Fruit fly (Drosophila melanogaster) Kc167 (cell line): ENCODE data around the gene out.

Experiments used
- Myc ChIP-seq: fragments of >200 bp; optimal IDR thresholded peaks from 2 replicates; lab custom pipeline; 2017; ENCODE audit warnings: missing external identifiers
- Sin3A ChIP-seq: fragments of >200 bp; optimal IDR thresholded peaks from 2 replicates; lab custom pipeline; 2018; ENCODE audit warnings: missing external identifiers
- h ChIP-seq: fragments of >200 bp; optimal IDR thresholded peaks from 3 replicates; lab custom pipeline; 2018; ENCODE audit warnings: missing external identifiers
- insv ChIP-seq: fragments of >200 bp; optimal IDR thresholded peaks from 3 replicates; lab custom pipeline; 2018; ENCODE audit warnings: missing external identifiers
- psq ChIP-seq: fragments of >200 bp; optimal IDR thresholded peaks from 2 replicates; lab custom pipeline; 2017; ENCODE audit warnings: missing external identifiers
- ttk ChIP-seq: sonication (Bioruptor generic); optimal IDR thresholded peaks from 2 replicates; lab custom pipeline; 2017; ENCODE audit warnings: missing external identifiers

DNA sequence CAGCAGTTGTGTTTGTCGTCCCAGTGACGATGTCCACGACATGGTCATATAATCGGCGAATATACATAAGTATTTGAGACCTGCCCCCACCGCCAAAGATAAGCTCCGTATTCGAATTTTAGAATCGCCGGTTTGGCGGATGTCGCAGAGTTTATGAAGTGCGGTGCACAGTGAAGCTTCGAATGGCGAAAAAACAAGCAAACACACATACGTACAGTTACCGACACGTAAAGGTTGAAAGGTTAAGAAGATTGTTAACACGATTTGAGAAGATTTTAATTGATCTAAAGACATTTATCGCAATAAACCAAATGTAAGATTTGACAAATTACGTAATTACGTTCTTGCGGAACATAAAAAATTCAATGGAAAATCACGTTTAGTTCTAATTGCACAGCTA lies 12.3 kb downstream of the out start:
- TF ChIP-seq psq (no peak), Myc (no peak), h (no peak), ttk (lab: Kevin White, UChicago) (no peak), Sin3A (lab: Kevin White, UChicago) (no peak), insv (lab: Kevin White, UChicago) (no peak)
